Worm (Caenorhabditis elegans): ENCODE measurements around the gene srj-54.

- TF ChIP-seq pha-2 (tag; optimal IDR thresholded peaks at IDR 0.05) (no peak), lin-11 (tag; optimal IDR thresholded peaks at IDR 0.05) (no peak), tbx-7 (tag; optimal IDR thresholded peaks at IDR 0.05) (no peak), odd-2 (tag; optimal IDR thresholded peaks at IDR 0.05) (no peak), fkh-10 (GFP tag; optimal IDR thresholded peaks at IDR 0.05) (no peak), hlh-13 (GFP tag; optimal IDR thresholded peaks at IDR 0.05) (no peak), Y22D7AL.16 (tag; optimal IDR thresholded peaks at IDR 0.05) (no peak)
Observed at ce11 chrV:2825978-2826377, 33.7 kb downstream of the srj-54 start.
